Worm (Caenorhabditis elegans) whole organism, late embryonic: ENCODE results near the gene col-154.

ENCODE experiments used
- ama-1 ChIP-seq: fragments of 150-350 bp; optimal IDR thresholded peaks from 2 replicates; lab custom pipeline; 2014
- ceh-34 ChIP-seq: sonication (generic microtip); optimal IDR thresholded peaks from 2 replicates; lab custom pipeline; 2016; ENCODE audit warnings: mild to moderate bottlenecking, missing genetic modification characterization, missing compliant biosample characterization
- pax-1 ChIP-seq: fragments of 150-350 bp; optimal IDR thresholded peaks from 2 replicates; lab custom pipeline; 2014; ENCODE audit warnings: missing biosample characterization, missing genetic modification characterization
- unc-55 ChIP-seq: sonication (generic microtip); optimal IDR thresholded peaks from 2 replicates; lab custom pipeline; 2017; ENCODE audit warnings: missing biosample characterization, missing genetic modification reagents, missing genetic modification characterization

DNA sequence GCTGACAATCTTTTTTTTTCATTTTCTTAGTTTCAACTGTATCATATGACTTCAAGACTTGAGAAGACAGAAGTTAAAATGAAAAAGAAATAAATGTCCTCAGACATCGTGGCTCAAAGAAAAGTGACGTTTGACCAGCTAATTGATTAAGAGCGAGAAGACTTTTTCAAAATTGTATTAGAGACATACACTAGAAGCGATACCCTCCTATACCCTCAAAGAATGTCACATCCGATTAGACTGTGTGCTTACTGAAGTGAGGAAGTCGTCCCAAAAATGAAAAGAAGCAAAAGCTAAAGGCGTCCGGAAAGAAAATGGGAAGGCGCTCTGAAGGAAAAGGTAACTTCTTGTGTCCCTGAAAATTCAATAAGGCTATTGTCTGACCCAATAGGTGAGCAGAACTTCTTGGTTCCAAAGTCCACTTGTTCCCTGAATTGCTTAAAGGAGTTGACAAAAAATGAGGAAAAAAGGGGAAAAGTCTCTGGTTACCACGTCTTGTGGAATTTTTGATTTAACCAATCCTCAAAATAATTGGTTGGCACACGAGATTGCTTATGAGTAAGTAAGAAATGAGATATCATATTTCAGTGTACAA is 12.8 kb upstream of the col-154 start:
- no peak for TF ChIP-seq unc-55 (GFP tag; lab: Kevin White, UChicago)
- TF ChIP-seq pax-1 (tag; lab: Kevin White, UChicago): no peak
- TF ChIP-seq ceh-34 (tag; lab: Kevin White, UChicago): no peak
- no peak for TF ChIP-seq ama-1 (lab: Kevin White, UChicago)
